Fruit fly (Drosophila melanogaster) whole organism, adult: ENCODE results near the gene CG3342.
"Not testable (repeated sequence)": the region's sequence is repeated elsewhere in the genome, so short reads cannot be mapped to it uniquely, and the experiment has no call there.

Source experiments
- CG11617 ChIP-seq: fragments of 200-800 bp; sonication (Bioruptor generic); optimal IDR thresholded peaks from 2 replicates; lab custom pipeline; 2017; ENCODE audit warnings: mild to moderate bottlenecking, missing biosample characterization, missing genetic modification reagents, missing genetic modification characterization
- CG5204 ChIP-seq: fragments of 200-800 bp; sonication (Bioruptor generic); optimal IDR thresholded peaks from 2 replicates; lab custom pipeline; 2016; ENCODE audit warnings: missing biosample characterization, missing genetic modification characterization
- Crg-1 ChIP-seq: fragments of 200-800 bp; sonication (Bioruptor generic); optimal IDR thresholded peaks from 2 replicates; lab custom pipeline; 2016; ENCODE audit warnings: missing biosample characterization, missing genetic modification characterization
- bab1 ChIP-seq: fragments of 200-800 bp; sonication (Bioruptor generic); optimal IDR thresholded peaks from 3 replicates; lab custom pipeline; 2019; ENCODE audit warnings: missing biosample characterization, mild to moderate bottlenecking, missing genetic modification characterization, moderate library complexity
- cic ChIP-seq: fragments of 200-800 bp; sonication (Bioruptor generic); optimal IDR thresholded peaks from 2 replicates; lab custom pipeline; 2017; ENCODE audit warnings: missing biosample characterization, mild to moderate bottlenecking, missing genetic modification characterization, moderate library complexity
- pad ChIP-seq: fragments of 200-800 bp; sonication (Bioruptor generic); optimal IDR thresholded peaks from 3 replicates; lab custom pipeline; 2017; ENCODE audit warnings: missing biosample characterization, missing genetic modification characterization, mild to moderate bottlenecking, moderate library complexity, missing genetic modification reagents
- toe ChIP-seq: fragments of 200-800 bp; sonication (Bioruptor generic); optimal IDR thresholded peaks from 2 replicates; lab custom pipeline; 2016; ENCODE audit warnings: missing biosample characterization, missing genetic modification characterization

Gene CG3342

dm6 chrX:6513193-6513592, 14.5 kb downstream of the CG3342 start:
- no peak for TF ChIP-seq toe (GFP tag; lab: Kevin White, UChicago)
- TF ChIP-seq CG5204 (GFP tag; lab: Kevin White, UChicago) = no peak
- TF ChIP-seq pad (GFP tag; lab: Kevin White, UChicago) = no peak

dm6 chrX:6478749-6479148, 48.9 kb downstream of the CG3342 start, which contains the start of gene CG33665:
CG33665 (minus strand) TSS chrX:6478849.
- TF ChIP-seq Crg-1; cic (GFP tag; lab: Kevin White, UChicago); bab1: not testable (repeated sequence)

- not testable (repeated sequence) for TF ChIP-seq toe (GFP tag; lab: Kevin White, UChicago); bab1; CG11617 (GFP tag; lab: Kevin White, UChicago)
Observed at dm6 chrX:6476867-6477266, 50.8 kb downstream of the CG3342 start, which contains the start of gene CG33666. CG33666 (minus strand) TSS chrX:6476967.
